Worm (Caenorhabditis elegans): ENCODE results near the gene F58A4.2.

- TF ChIP-seq cog-1 (tag; optimal IDR thresholded peaks at IDR 0.05) (no peak), klf-2 (GFP tag; conservative IDR thresholded peaks at IDR 0.05) (no peak), ref-1 (GFP tag; conservative IDR thresholded peaks at IDR 0.05) (no peak), tab-1 (GFP tag; IDR thresholded peaks at IDR 0.05) (no peak), med-1 (GFP tag; optimal IDR thresholded peaks at IDR 0.05; ENCODE audit: insufficient read depth) (no peak)
Observed at ce11 chrIII:9558463-9558862, 42.1 kb downstream of the F58A4.2 start, which contains the start of gene C48B4.6.
